Worm (Caenorhabditis elegans) whole organism, L4/young adult: ENCODE measurements around the gene pink-1.

Experiments used
- W03F9.2 ChIP-seq: fragments of 150-350 bp; optimal IDR thresholded peaks from 2 replicates; lab custom pipeline; 2014; ENCODE audit warnings: missing biosample characterization, missing genetic modification characterization
- dao-5 ChIP-seq: sonication (generic microtip); optimal IDR thresholded peaks from 2 replicates; lab custom pipeline; 2016; ENCODE audit warnings: missing genotype, missing genetic modification characterization, moderate library complexity, missing compliant biosample characterization
- him-1 ChIP-seq: sonication (generic microtip); optimal IDR thresholded peaks from 2 replicates; lab custom pipeline; 2016; ENCODE audit warnings: missing genotype, missing genetic modification reagents, missing genetic modification characterization, missing compliant biosample characterization

DNA sequence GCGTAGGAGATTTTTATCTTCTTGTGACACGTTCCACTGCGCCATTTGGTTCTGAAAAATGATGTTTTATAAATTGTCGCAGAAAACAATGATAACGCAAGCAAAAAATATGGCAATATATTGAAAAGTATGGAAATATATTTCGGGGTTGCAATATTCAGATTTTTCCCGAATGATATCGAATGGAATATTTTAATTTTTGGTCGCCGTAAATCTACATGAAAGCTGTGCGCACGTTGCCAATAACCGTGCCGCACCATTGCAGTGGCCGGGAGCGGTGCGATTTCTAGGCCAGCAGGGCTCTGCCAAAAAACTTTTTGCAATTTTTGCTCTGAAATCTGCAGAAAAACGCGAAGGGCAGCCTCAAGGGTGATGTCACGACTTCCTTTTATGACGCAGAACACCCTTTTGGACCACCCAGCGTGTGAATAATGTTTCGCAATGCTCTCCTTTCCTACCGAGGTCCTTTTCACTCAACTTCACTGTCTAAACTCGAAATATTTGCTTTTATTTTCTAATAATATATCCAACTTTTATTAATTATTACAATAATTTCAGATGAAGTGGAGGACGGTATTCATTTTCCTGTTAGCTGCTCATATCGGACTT, 37.3 kb downstream of the pink-1 start, which contains the start of the genes F09E5.11 and bmy-1:
- TF ChIP-seq dao-5 (tag; lab: Kevin White, UChicago) = no peak
- TF ChIP-seq him-1 = peak; percentile 38
- peak; percentile 67 for TF ChIP-seq W03F9.2 (tag; lab: Kevin White, UChicago)
